Worm (Caenorhabditis elegans) whole organism, L4 larva: Measurements from ENCODE around the gene dsl-5.

Experiments used
- F10B5.3 ChIP-seq: sonication (generic microtip); optimal IDR thresholded peaks from 2 replicates; lab custom pipeline; 2016; ENCODE audit warnings: mild to moderate bottlenecking, missing genetic modification characterization, missing compliant biosample characterization
- T20F7.1 ChIP-seq: fragments of 200-800 bp; sonication (Bioruptor generic); optimal IDR thresholded peaks from 2 replicates; lab custom pipeline; 2018; ENCODE audit warnings: mild to moderate bottlenecking, missing genetic modification characterization, missing compliant biosample characterization
- T26A8.4 ChIP-seq: fragments of 200-800 bp; sonication (Bioruptor generic); IDR thresholded peaks from 2 replicates; pipeline ENCODE4 v1.3.6; 2022; ENCODE audit warnings: missing genetic modification characterization, missing compliant biosample characterization
- Y105C5A.15 ChIP-seq: fragments of 200-800 bp; sonication (Bioruptor generic); IDR thresholded peaks from 2 replicates; pipeline ENCODE4 v1.3.6; 2022; ENCODE audit warnings: missing genetic modification characterization, missing compliant biosample characterization
- Y75B8A.6 ChIP-seq: fragments of 200-800 bp; sonication (Bioruptor generic); IDR thresholded peaks from 2 replicates; pipeline ENCODE4 v1.3.6; 2022; ENCODE audit warnings: missing genetic modification reagents, missing genetic modification characterization, missing compliant biosample characterization
- ama-1 ChIP-seq: fragments of 150-350 bp; optimal IDR thresholded peaks from 2 replicates; lab custom pipeline; 2014; ENCODE audit warnings: inconsistent platforms, mixed read lengths
- ceh-28 ChIP-seq: fragments of 150-350 bp; optimal IDR thresholded peaks from 2 replicates; lab custom pipeline; 2014; ENCODE audit warnings: missing biosample characterization, missing genetic modification reagents, missing genetic modification characterization
- ceh-62 ChIP-seq: sonication (generic microtip); optimal IDR thresholded peaks from 2 replicates; lab custom pipeline; 2017; ENCODE audit warnings: missing biosample characterization, missing genetic modification characterization
- daf-16 ChIP-seq, 3 experiments: sonication (generic microtip); optimal IDR thresholded peaks; 2 replicates each; lab custom pipeline; 2016 to 2017; ENCODE audit warnings: missing genetic modification characterization in 3 of 3, missing genetic modification reagents in 3 of 3, mild to moderate bottlenecking in 2 of 3, missing compliant biosample characterization in 2 of 3, missing biosample characterization in 1 of 3, moderate library complexity in 1 of 3
- dmd-6 ChIP-seq: fragments of 200-800 bp; sonication (Bioruptor generic); IDR thresholded peaks from 2 replicates; pipeline ENCODE4 v1.3.6; 2022; ENCODE audit warnings: missing genetic modification reagents, missing genetic modification characterization, missing compliant biosample characterization
- dpl-1 ChIP-seq: fragments of 150-350 bp; optimal IDR thresholded peaks from 2 replicates; lab custom pipeline; 2014; ENCODE audit warnings: missing biosample characterization, missing genetic modification reagents, missing genetic modification characterization
- dve-1 ChIP-seq: sonication (generic microtip); optimal IDR thresholded peaks from 2 replicates; lab custom pipeline; 2017; ENCODE audit warnings: antibody characterized with exemption, mild to moderate bottlenecking, missing genetic modification characterization, missing compliant biosample characterization; ENCODE audit not compliant: insufficient read depth
- egl-27 ChIP-seq: sonication (generic microtip); optimal IDR thresholded peaks from 3 replicates; lab custom pipeline; 2017; ENCODE audit warnings: missing biosample characterization, missing genetic modification reagents, missing genetic modification characterization
- egl-43 ChIP-seq: fragments of 200-800 bp; sonication (Bioruptor generic); IDR thresholded peaks from 2 replicates; pipeline ENCODE4 v1.3.6; 2022; ENCODE audit warnings: missing genetic modification reagents, missing genetic modification characterization, missing compliant biosample characterization
- hif-1 ChIP-seq, 2 experiments: sonication (generic microtip); optimal IDR thresholded peaks; 2 replicates each; lab custom pipeline; 2016 to 2017; ENCODE audit warnings: missing compliant biosample characterization in 2 of 2, missing genetic modification characterization in 2 of 2, missing genetic modification reagents in 2 of 2, missing genotype in 2 of 2, mild to moderate bottlenecking in 1 of 2
- hlh-11 ChIP-seq: fragments of 200-800 bp; sonication (Bioruptor generic); optimal IDR thresholded peaks from 2 replicates; lab custom pipeline; 2018; ENCODE audit warnings: mild to moderate bottlenecking, missing genetic modification characterization, missing compliant biosample characterization
- hlh-30 ChIP-seq: sonication (generic microtip); optimal IDR thresholded peaks from 2 replicates; lab custom pipeline; 2017; ENCODE audit warnings: antibody characterized with exemption, mild to moderate bottlenecking, missing genetic modification characterization, missing compliant biosample characterization; ENCODE audit not compliant: insufficient read depth
- jun-1 ChIP-seq: fragments of 150-350 bp; optimal IDR thresholded peaks from 2 replicates; lab custom pipeline; 2014; ENCODE audit warnings: missing biosample characterization, missing genetic modification reagents, missing genetic modification characterization
- lin-15B ChIP-seq: fragments of 150-350 bp; sonication (generic microtip); optimal IDR thresholded peaks from 3 replicates; lab custom pipeline; 2014; ENCODE audit warnings: missing biosample characterization, missing genetic modification characterization
- lin-29 ChIP-seq: fragments of 200-800 bp; sonication (Bioruptor generic); IDR thresholded peaks from 2 replicates; pipeline ENCODE4 v1.3.6; 2022; ENCODE audit warnings: missing genetic modification reagents, missing genetic modification characterization, missing compliant biosample characterization
- lir-3 ChIP-seq: sonication (generic microtip); optimal IDR thresholded peaks from 2 replicates; lab custom pipeline; 2016; ENCODE audit warnings: mild to moderate bottlenecking, missing genetic modification characterization, missing compliant biosample characterization
- lsy-2 ChIP-seq, 2 experiments: fragments of 150-350 bp in 1 of 2; sonication (generic microtip) in 1 of 2; optimal IDR thresholded peaks; 2 replicates each; lab custom pipeline; 2014 to 2017; ENCODE audit warnings: missing biosample characterization in 2 of 2, missing genetic modification characterization in 2 of 2
- madf-5 ChIP-seq, 2 experiments: fragments of 200-800 bp; sonication (Bioruptor generic); IDR thresholded peaks; 2 replicates each; pipeline ENCODE4 v1.3.6; 2022; ENCODE audit warnings: missing compliant biosample characterization in 2 of 2, missing genetic modification characterization in 2 of 2
- mdl-1 ChIP-seq, 2 experiments: fragments of 150-350 bp in 1 of 2; sonication (generic microtip) in 1 of 2; optimal IDR thresholded peaks; 2 replicates each; lab custom pipeline; 2014 to 2017; ENCODE audit warnings: missing biosample characterization in 2 of 2, missing genetic modification characterization in 2 of 2
- mes-2 ChIP-seq: sonication (generic microtip); optimal IDR thresholded peaks from 2 replicates; lab custom pipeline; 2016; ENCODE audit warnings: missing genotype, mild to moderate bottlenecking, missing genetic modification characterization, missing compliant biosample characterization; ENCODE audit not compliant: poor library complexity, severe bottlenecking
- mxl-2 ChIP-seq: fragments of 200-800 bp; sonication (Bioruptor generic); conservative IDR thresholded peaks from 2 replicates; pipeline ENCODE4 v1.3.6; 2022; ENCODE audit warnings: missing genetic modification reagents, missing genetic modification characterization, missing compliant biosample characterization
- mxl-3 ChIP-seq: fragments of 200-800 bp; sonication (Bioruptor generic); optimal IDR thresholded peaks from 2 replicates; lab custom pipeline; 2018; ENCODE audit warnings: mild to moderate bottlenecking, missing genetic modification characterization, missing compliant biosample characterization
- nhr-111 ChIP-seq: fragments of 200-800 bp; sonication (Bioruptor generic); optimal IDR thresholded peaks from 2 replicates; lab custom pipeline; 2018; ENCODE audit warnings: mild to moderate bottlenecking, missing genetic modification characterization, missing compliant biosample characterization
- nhr-237 ChIP-seq: sonication (generic microtip); optimal IDR thresholded peaks from 2 replicates; lab custom pipeline; 2017; ENCODE audit warnings: missing biosample characterization, missing genetic modification characterization
- nhr-25 ChIP-seq: sonication (generic microtip); optimal IDR thresholded peaks from 2 replicates; lab custom pipeline; 2017; ENCODE audit warnings: missing genetic modification characterization, mild to moderate bottlenecking, missing compliant biosample characterization, antibody characterized with exemption, moderate library complexity, borderline replicate concordance; ENCODE audit not compliant: insufficient read depth
- nhr-28 ChIP-seq: fragments of 150-350 bp; optimal IDR thresholded peaks from 2 replicates; lab custom pipeline; 2014; ENCODE audit warnings: missing biosample characterization, missing genetic modification characterization
- nhr-6 ChIP-seq: fragments of 150-350 bp; optimal IDR thresholded peaks from 2 replicates; lab custom pipeline; 2014; ENCODE audit warnings: missing biosample characterization, missing genetic modification characterization
- pha-4 ChIP-seq, 2 experiments: fragments of 150-350 bp in 1 of 2; fragments of 200-800 bp in 1 of 2; sonication (Bioruptor generic) in 1 of 2; IDR thresholded peaks in 1 of 2; optimal IDR thresholded peaks in 1 of 2; 2 replicates each; pipeline versions ENCODE4 v1.3.6 to Lab custom; 2014 to 2022; ENCODE audit warnings: missing genetic modification characterization in 2 of 2, missing genetic modification reagents in 2 of 2, missing biosample characterization in 1 of 2, missing compliant biosample characterization in 1 of 2
- rbr-2 ChIP-seq: sonication (generic microtip); optimal IDR thresholded peaks from 2 replicates; lab custom pipeline; 2016; ENCODE audit warnings: missing genotype, missing genetic modification characterization, missing compliant biosample characterization
- set-16 ChIP-seq: fragments of 200-800 bp; sonication (Bioruptor generic); IDR thresholded peaks from 2 replicates; pipeline ENCODE4 v1.3.6; 2022; ENCODE audit warnings: missing genetic modification reagents, missing genetic modification characterization, missing compliant biosample characterization
- snpc-1.2 ChIP-seq: fragments of 200-800 bp; sonication (Bioruptor generic); IDR thresholded peaks from 2 replicates; pipeline ENCODE4 v1.3.6; 2022; ENCODE audit warnings: missing genetic modification reagents, missing genetic modification characterization, missing compliant biosample characterization
- unc-130 ChIP-seq: sonication (generic microtip); optimal IDR thresholded peaks from 2 replicates; lab custom pipeline; 2016; ENCODE audit warnings: missing genetic modification reagents, missing genetic modification characterization, missing compliant biosample characterization
- unc-62 ChIP-seq, 3 experiments: fragments of 150-350 bp in 1 of 3; sonication (generic microtip); optimal IDR thresholded peaks in 2 of 3; peaks in 1 of 3; 1 replicate in 1 of 3; 2 replicates in 2 of 3; lab custom pipeline; 2014 to 2017; ENCODE audit warnings: missing biosample characterization in 3 of 3, missing genetic modification characterization in 3 of 3, missing genetic modification reagents in 3 of 3, missing genotype in 1 of 3
- zag-1 ChIP-seq: fragments of 150-350 bp; optimal IDR thresholded peaks from 2 replicates; lab custom pipeline; 2014; ENCODE audit warnings: missing biosample characterization, missing genetic modification characterization
- zip-2 ChIP-seq: fragments of 150-350 bp; optimal IDR thresholded peaks from 2 replicates; lab custom pipeline; 2014; ENCODE audit warnings: missing biosample characterization, missing genetic modification characterization
- ztf-7 ChIP-seq: fragments of 150-350 bp; optimal IDR thresholded peaks from 2 replicates; lab custom pipeline; 2014; ENCODE audit warnings: missing biosample characterization, missing genetic modification characterization

Gene dsl-5

ce11 chrIV:11623060-11623459 lies 2.3 kb upstream of the dsl-5 start, which contains the start of gene lys-4:
lys-4 (minus strand) TSS chrIV:11623174.
- TF ChIP-seq lin-15B (tag; lab: Kevin White, UChicago) (no peak), hlh-11 (tag; lab: Kevin White, UChicago) (peak; percentile 30), daf-16 (GFP tag; optimal IDR thresholded peaks at IDR 0.05; lab: Kevin White, UChicago) (no peak), daf-16 (tag; optimal IDR thresholded peaks at IDR 0.05; lab: Kevin White, UChicago) (peak; percentile 33), lsy-2 (tag; optimal IDR thresholded peaks at IDR 0.05; lab: Kevin White, UChicago) (no peak), nhr-237 (tag; lab: Kevin White, UChicago) (no peak), dmd-6 (GFP tag; lab: Robert Waterston, UW) (peak; percentile 40), nhr-28 (tag; lab: Kevin White, UChicago) (peak; percentile 36), dve-1 (tag; lab: Kevin White, UChicago) (peak; percentile 42), nhr-111 (GFP tag; lab: Kevin White, UChicago) (no peak), zag-1 (tag; lab: Kevin White, UChicago) (no peak)

ce11 chrIV:11622336-11622735 lies 1.5 kb upstream of the dsl-5 start:
- no peak for TF ChIP-seq T26A8.4 (GFP tag; lab: Robert Waterston, UW)
- TF ChIP-seq lir-3, result no peak
- no peak for TF ChIP-seq mxl-3
- TF ChIP-seq unc-62 (GFP tag; optimal IDR thresholded peaks at IDR 0.05 in 1 of 2; lab: Kevin White, UChicago), result peak in 1 of 2 experiments; percentile 62
- no peak for TF ChIP-seq unc-62 (tag; optimal IDR thresholded peaks at IDR 0.05; lab: Kevin White, UChicago)
- no peak for TF ChIP-seq lin-15B (tag; lab: Kevin White, UChicago)
- TF ChIP-seq egl-27 (tag; lab: Kevin White, UChicago), result no peak
- no peak for TF ChIP-seq F10B5.3
- no peak for TF ChIP-seq Y75B8A.6 (GFP tag; lab: Robert Waterston, UW)
- no peak for TF ChIP-seq ama-1 (lab: Kevin White, UChicago)
- TF ChIP-seq T20F7.1 (GFP tag; lab: Kevin White, UChicago), result no peak
- TF ChIP-seq hif-1 (tag; optimal IDR thresholded peaks at IDR 0.05; lab: Kevin White, UChicago), result no peak
- peak; percentile 2 for TF ChIP-seq dve-1 (tag; lab: Kevin White, UChicago)
- TF ChIP-seq nhr-25 (tag; lab: Kevin White, UChicago), result no peak
- TF ChIP-seq ceh-62 (tag; lab: Kevin White, UChicago), result no peak
- TF ChIP-seq lin-29, result no peak
- TF ChIP-seq mxl-2 (GFP tag; lab: Robert Waterston, UW), result no peak
- TF ChIP-seq jun-1, result no peak
- TF ChIP-seq daf-16 (GFP tag; optimal IDR thresholded peaks at IDR 0.05; lab: Kevin White, UChicago), result no peak
- peak; percentile 61 for TF ChIP-seq daf-16 (tag; optimal IDR thresholded peaks at IDR 0.05; lab: Kevin White, UChicago)
- no peak for TF ChIP-seq ceh-28 (tag; lab: Kevin White, UChicago)

- TF ChIP-seq set-16 (GFP tag; lab: Robert Waterston, UW) (peak; percentile 97), mxl-2 (GFP tag; lab: Robert Waterston, UW) (peak; percentile 60; the same call in 1 of the 2 replicates), egl-43 (GFP tag; lab: Robert Waterston, UW) (peak; percentile 63; the same call in 1 of the 2 replicates)
Observed at ce11 chrIV:11616543-11616942, 4.3 kb downstream of the dsl-5 start.

ce11 chrIV:11604909-11605308 lies 15.9 kb downstream of the dsl-5 start, which contains the start of the genes ragc-1 and Y24F12A.1:
ragc-1 (minus strand) TSS chrIV:11604933.
Y24F12A.1 (plus strand) TSS chrIV:11605254.
- TF ChIP-seq unc-130 (GFP tag; lab: Kevin White, UChicago) (peak; percentile 59), unc-62 (GFP tag; optimal IDR thresholded peaks at IDR 0.05 in 1 of 2; lab: Kevin White, UChicago) (no peak), unc-62 (tag; optimal IDR thresholded peaks at IDR 0.05; lab: Kevin White, UChicago) (no peak), snpc-1.2 (GFP tag; lab: Robert Waterston, UW) (no peak), Y105C5A.15 (no peak), daf-16 (GFP tag; optimal IDR thresholded peaks at IDR 0.05; lab: Kevin White, UChicago) (no peak), daf-16 (tag; optimal IDR thresholded peaks at IDR 0.05; lab: Kevin White, UChicago) (peak; percentile 57), mxl-2 (GFP tag; lab: Robert Waterston, UW) (no peak), hlh-30 (tag; lab: Kevin White, UChicago) (peak; percentile 82), zag-1 (tag; lab: Kevin White, UChicago) (no peak), zip-2 (tag; lab: Kevin White, UChicago) (no peak), pha-4 (GFP tag; IDR thresholded peaks at IDR 0.05; lab: Robert Waterston, UW) (no peak), pha-4 (tag; optimal IDR thresholded peaks at IDR 0.05; lab: Kevin White, UChicago) (peak; percentile 51), mes-2 (tag; lab: Kevin White, UChicago) (peak; percentile 83), hif-1 (tag; optimal IDR thresholded peaks at IDR 0.05; lab: Kevin White, UChicago) (peak in 1 of 2 experiments; percentile 2), madf-5 (GFP tag; IDR thresholded peaks at IDR 0.05; lab: Robert Waterston, UW) (no peak), dpl-1 (peak; percentile 46), T20F7.1 (GFP tag; lab: Kevin White, UChicago) (peak; percentile 3), lsy-2 (tag; optimal IDR thresholded peaks at IDR 0.05; lab: Kevin White, UChicago) (peak in 1 of 2 experiments; percentile 72), ztf-7 (tag; lab: Kevin White, UChicago) (no peak), rbr-2 (peak; percentile 15), nhr-6 (tag; lab: Kevin White, UChicago) (peak; percentile 31), mdl-1 (tag; optimal IDR thresholded peaks at IDR 0.05; lab: Kevin White, UChicago) (peak in 1 of 2 experiments; percentile 77)
